Worm (Caenorhabditis elegans): ENCODE results near the gene str-46.

DNA sequence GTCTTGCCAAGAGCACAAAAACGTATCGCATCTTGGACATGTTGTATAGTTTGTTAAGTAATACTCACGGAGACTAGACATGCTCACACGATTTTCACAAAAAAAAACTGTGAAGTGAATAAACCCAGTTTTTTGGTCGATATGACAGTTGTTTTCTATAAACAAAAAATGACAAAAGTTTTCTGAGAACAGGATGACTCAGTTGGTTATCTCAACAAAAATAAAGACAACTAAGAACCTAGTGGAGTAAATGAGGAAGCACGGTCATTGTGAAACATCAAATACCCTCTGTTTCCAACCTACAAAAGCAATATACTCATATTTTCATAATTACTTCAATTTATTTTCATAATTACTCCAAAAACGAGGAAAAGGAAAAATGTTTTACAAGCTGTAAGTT, 45.8 kb upstream of the str-46 start, which contains the start of gene srh-87:
- TF ChIP-seq nhr-11 (tag; optimal IDR thresholded peaks at IDR 0.05) (no peak), lsy-2 (tag; optimal IDR thresholded peaks at IDR 0.05) (no peak), mdl-1 (tag; optimal IDR thresholded peaks at IDR 0.05) (no peak), mab-5 (tag; optimal IDR thresholded peaks at IDR 0.05) (no peak), fos-1 (tag; optimal IDR thresholded peaks at IDR 0.05) (no peak), ceh-82 (tag; optimal IDR thresholded peaks at IDR 0.05) (no peak), F13H6.1 (tag; optimal IDR thresholded peaks at IDR 0.05) (no peak), peb-1 (tag; optimal IDR thresholded peaks at IDR 0.05) (no peak), ZK546.5 (tag; optimal IDR thresholded peaks at IDR 0.05) (no peak), nhr-237 (tag; optimal IDR thresholded peaks at IDR 0.05) (no peak), nhr-12 (tag; optimal IDR thresholded peaks at IDR 0.05) (no peak), ama-1 (optimal IDR thresholded peaks at IDR 0.05) (no peak)

All from whole organism, L2 larva.